Fruit fly (Drosophila melanogaster) whole organism: Measurements from ENCODE around the gene eIF5.

Source experiments
- CG8478 ChIP-seq: fragments of >200 bp; optimal IDR thresholded peaks from 2 replicates; lab custom pipeline; 2018; ENCODE audit warnings: inconsistent platforms
- Dll ChIP-seq: fragments of >200 bp; optimal IDR thresholded peaks from 2 replicates; lab custom pipeline; 2017
- pan ChIP-seq: fragments of >200 bp; optimal IDR thresholded peaks from 2 replicates; lab custom pipeline; 2017
- usp ChIP-seq: fragments of >200 bp; optimal IDR thresholded peaks from 2 replicates; lab custom pipeline; 2017; ENCODE audit warnings: missing biosample characterization, missing genetic modification characterization, mixed read lengths

DNA sequence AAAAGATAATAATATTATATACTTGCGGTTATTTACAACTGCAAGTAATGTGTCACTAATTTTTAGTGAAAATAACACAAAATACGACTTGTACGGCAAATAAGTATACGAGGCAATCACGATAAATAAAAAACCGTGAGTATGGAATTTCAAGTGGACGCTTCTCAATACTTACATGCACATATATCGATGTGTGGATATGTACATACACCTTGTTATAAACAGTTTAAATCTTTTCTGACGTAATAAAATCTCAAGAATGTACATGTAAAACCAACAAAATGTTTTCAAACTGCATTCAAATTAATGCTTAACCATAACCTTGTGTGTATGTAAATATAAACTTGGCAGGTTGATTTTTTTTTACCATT is 738 bp upstream of the eIF5 start:
- TF ChIP-seq CG8478 (lab: Kevin White, UChicago) (no peak), usp (GFP tag; lab: Kevin White, UChicago) (no peak), Dll (lab: Kevin White, UChicago) (no peak), pan (lab: Kevin White, UChicago) (no peak)
